Fruit fly (Drosophila melanogaster) whole organism, embryonic: ENCODE measurements around the gene CG32137.

Experiments used
- Ada2b ChIP-seq: fragments of 200-800 bp; sonication (Bioruptor generic); IDR thresholded peaks from 2 replicates; pipeline ENCODE4 v1.3.6; 2022; ENCODE audit warnings: missing biosample characterization, missing genetic modification characterization
- Atf3 ChIP-seq: fragments of 200-800 bp; sonication (Bioruptor generic); optimal IDR thresholded peaks from 3 replicates; lab custom pipeline; 2016; ENCODE audit warnings: missing biosample characterization, missing genetic modification characterization
- BtbVII ChIP-seq: fragments of 200-800 bp; sonication (Bioruptor generic); optimal IDR thresholded peaks from 3 replicates; lab custom pipeline; 2017; ENCODE audit warnings: missing biosample characterization, mild to moderate bottlenecking, missing genetic modification characterization
- CG10267 ChIP-seq: fragments of 200-800 bp; sonication (Bioruptor generic); optimal IDR thresholded peaks from 2 replicates; lab custom pipeline; 2018; ENCODE audit warnings: missing biosample characterization, mild to moderate bottlenecking, missing genetic modification characterization, moderate library complexity
- CG10321 ChIP-seq: fragments of 200-800 bp; sonication (Bioruptor generic); IDR thresholded peaks from 2 replicates; pipeline ENCODE4 v1.3.6; 2022; ENCODE audit warnings: missing biosample characterization, missing genetic modification characterization
- CG10462 ChIP-seq: fragments of 200-800 bp; sonication (Bioruptor generic); optimal IDR thresholded peaks from 2 replicates; lab custom pipeline; 2016; ENCODE audit warnings: missing biosample characterization, missing genetic modification characterization
- CG10543 ChIP-seq: fragments of 200-800 bp; sonication (Bioruptor generic); optimal IDR thresholded peaks from 3 replicates; lab custom pipeline; 2017; ENCODE audit warnings: missing biosample characterization, mild to moderate bottlenecking, missing genetic modification characterization, moderate library complexity
- CG12104 ChIP-seq: fragments of 200-800 bp; sonication (Bioruptor generic); optimal IDR thresholded peaks from 3 replicates; lab custom pipeline; 2016; ENCODE audit warnings: missing biosample characterization, missing genetic modification characterization
- CG12769 ChIP-seq: fragments of 200-800 bp; sonication (Bioruptor generic); optimal IDR thresholded peaks from 2 replicates; lab custom pipeline; 2019; ENCODE audit warnings: missing biosample characterization, mild to moderate bottlenecking, missing genetic modification characterization, moderate library complexity
- CG13296 ChIP-seq: fragments of 200-800 bp; sonication (Bioruptor generic); optimal IDR thresholded peaks from 3 replicates; lab custom pipeline; 2018; ENCODE audit warnings: missing biosample characterization, mild to moderate bottlenecking, missing genetic modification characterization
- CG15696 ChIP-seq: fragments of 200-800 bp; sonication (Bioruptor generic); optimal IDR thresholded peaks from 2 replicates; lab custom pipeline; 2019; ENCODE audit warnings: missing biosample characterization, mild to moderate bottlenecking, missing genetic modification characterization, moderate library complexity
- CG2712 ChIP-seq: fragments of 200-800 bp; optimal IDR thresholded peaks from 3 replicates; lab custom pipeline; 2019; ENCODE audit warnings: missing biosample characterization, mild to moderate bottlenecking, missing genetic modification characterization, moderate library complexity
- CG30403 ChIP-seq: fragments of 200-800 bp; sonication (Bioruptor generic); optimal IDR thresholded peaks from 3 replicates; lab custom pipeline; 2016; ENCODE audit warnings: missing biosample characterization, missing genetic modification characterization
- CG3065 ChIP-seq: fragments of 200-800 bp; sonication (Bioruptor generic); optimal IDR thresholded peaks from 2 replicates; lab custom pipeline; 2016; ENCODE audit warnings: missing biosample characterization, missing genetic modification characterization
- CG32772 ChIP-seq: fragments of 200-800 bp; sonication (Bioruptor generic); IDR thresholded peaks from 2 replicates; pipeline ENCODE4 v1.3.6; 2022; ENCODE audit warnings: missing biosample characterization, missing genetic modification characterization
- CG3281 ChIP-seq: fragments of 200-800 bp; sonication (Bioruptor generic); optimal IDR thresholded peaks from 3 replicates; lab custom pipeline; 2017; ENCODE audit warnings: missing biosample characterization, mild to moderate bottlenecking, missing genetic modification characterization
- CG3407 ChIP-seq: fragments of 200-800 bp; sonication (Bioruptor generic); optimal IDR thresholded peaks from 2 replicates; lab custom pipeline; 2018; ENCODE audit warnings: missing biosample characterization, mild to moderate bottlenecking, missing genetic modification characterization
- CG3995 ChIP-seq: fragments of 200-800 bp; sonication (Bioruptor generic); optimal IDR thresholded peaks from 3 replicates; lab custom pipeline; 2016; ENCODE audit warnings: missing biosample characterization, missing genetic modification characterization
- CG4617 ChIP-seq: fragments of 200-800 bp; sonication (Bioruptor generic); optimal IDR thresholded peaks from 3 replicates; lab custom pipeline; 2016; ENCODE audit warnings: missing biosample characterization, missing genetic modification characterization, borderline replicate concordance
- CG4730 ChIP-seq: fragments of 200-800 bp; sonication (Bioruptor generic); IDR thresholded peaks from 2 replicates; pipeline ENCODE4 v1.3.6; 2022; ENCODE audit warnings: missing biosample characterization, missing genetic modification characterization
- CG5953 ChIP-seq: fragments of 200-800 bp; sonication (Bioruptor generic); IDR thresholded peaks from 2 replicates; pipeline ENCODE4 v1.3.6; 2022; ENCODE audit warnings: missing biosample characterization, missing genetic modification characterization
- CG6254 ChIP-seq: fragments of 200-800 bp; sonication (Bioruptor generic); optimal IDR thresholded peaks from 3 replicates; lab custom pipeline; 2017; ENCODE audit warnings: mild to moderate bottlenecking, missing biosample characterization, missing genetic modification reagents, missing genetic modification characterization
- CG7556 ChIP-seq: fragments of 200-800 bp; sonication (Bioruptor generic); optimal IDR thresholded peaks from 2 replicates; lab custom pipeline; 2017; ENCODE audit warnings: missing biosample characterization, mild to moderate bottlenecking, missing genetic modification characterization
- CG7987 ChIP-seq: fragments of 200-800 bp; sonication (Bioruptor generic); optimal IDR thresholded peaks from 2 replicates; lab custom pipeline; 2018; ENCODE audit warnings: missing biosample characterization, mild to moderate bottlenecking, missing genetic modification characterization, moderate library complexity
- CG8281 ChIP-seq: fragments of 200-800 bp; sonication (Bioruptor generic); optimal IDR thresholded peaks from 2 replicates; lab custom pipeline; 2018; ENCODE audit warnings: missing biosample characterization, mild to moderate bottlenecking, missing genetic modification characterization, moderate library complexity
- CG8924 ChIP-seq: fragments of 200-800 bp; optimal IDR thresholded peaks from 3 replicates; lab custom pipeline; 2019; ENCODE audit warnings: missing biosample characterization, mild to moderate bottlenecking, missing genetic modification characterization, moderate library complexity
- CG9817 ChIP-seq: fragments of 200-800 bp; sonication (Bioruptor generic); optimal IDR thresholded peaks from 2 replicates; lab custom pipeline; 2018; ENCODE audit warnings: missing biosample characterization, mild to moderate bottlenecking, missing genetic modification characterization, moderate library complexity
- Eip74EF ChIP-seq, 2 experiments: fragments of 200-800 bp in 1 of 2; fragments of >200 bp in 1 of 2; sonication (Bioruptor generic) in 1 of 2; optimal IDR thresholded peaks; 2 replicates each; lab custom pipeline; 2017 to 2019; ENCODE audit warnings: missing biosample characterization in 2 of 2, missing genetic modification characterization in 2 of 2, mild to moderate bottlenecking in 1 of 2, moderate library complexity in 1 of 2
- Elba2 ChIP-seq: fragments of 200-800 bp; sonication (Bioruptor generic); optimal IDR thresholded peaks from 3 replicates; lab custom pipeline; 2016; ENCODE audit warnings: missing biosample characterization, missing genetic modification characterization
- Fer3 ChIP-seq: fragments of 200-800 bp; sonication (Bioruptor generic); optimal IDR thresholded peaks from 2 replicates; lab custom pipeline; 2018; ENCODE audit warnings: missing biosample characterization, mild to moderate bottlenecking, missing genetic modification characterization, moderate library complexity
- HLHmδ ChIP-seq: fragments of 200-800 bp; sonication (Bioruptor generic); optimal IDR thresholded peaks from 2 replicates; lab custom pipeline; 2018; ENCODE audit warnings: missing biosample characterization, mild to moderate bottlenecking, missing genetic modification characterization, moderate library complexity
- Oaz ChIP-seq: fragments of 200-800 bp; sonication (Bioruptor generic); IDR thresholded peaks from 2 replicates; pipeline ENCODE4 v1.3.6; 2022; ENCODE audit warnings: missing biosample characterization, missing genetic modification characterization
- Oli ChIP-seq: fragments of 200-800 bp; sonication (Bioruptor generic); optimal IDR thresholded peaks from 2 replicates; lab custom pipeline; 2018; ENCODE audit warnings: missing biosample characterization, mild to moderate bottlenecking, missing genetic modification characterization, moderate library complexity
- Optix ChIP-seq: fragments of 200-800 bp; sonication (Bioruptor generic); IDR thresholded peaks from 3 replicates; pipeline ENCODE4 v1.3.6; 2022; ENCODE audit warnings: missing biosample characterization, missing genetic modification characterization
- Rx ChIP-seq: fragments of 200-800 bp; sonication (Bioruptor generic); IDR thresholded peaks from 2 replicates; pipeline ENCODE4 v1.3.6; 2022; ENCODE audit warnings: missing biosample characterization, missing genetic modification characterization
- Ssrp ChIP-seq: fragments of 200-800 bp; sonication (Bioruptor generic); optimal IDR thresholded peaks from 2 replicates; lab custom pipeline; 2018; ENCODE audit warnings: missing biosample characterization, mild to moderate bottlenecking, missing genetic modification characterization, moderate library complexity
- amos ChIP-seq: fragments of 200-800 bp; sonication (Bioruptor generic); IDR thresholded peaks from 2 replicates; pipeline ENCODE4 v1.3.6; 2022; ENCODE audit warnings: missing biosample characterization, missing genetic modification characterization; ENCODE audit not compliant: partially characterized antibody
- chif ChIP-seq, 2 experiments: fragments of 200-800 bp; sonication (Bioruptor generic); optimal IDR thresholded peaks; 3 replicates each; lab custom pipeline; 2016; ENCODE audit warnings: missing biosample characterization in 2 of 2, missing genetic modification characterization in 2 of 2
- crol ChIP-seq: fragments of 200-800 bp; sonication (Bioruptor generic); IDR thresholded peaks from 2 replicates; pipeline ENCODE4 v1.3.6; 2022; ENCODE audit warnings: missing biosample characterization, missing genetic modification characterization
- da ChIP-seq: fragments of 200-800 bp; sonication (Bioruptor generic); optimal IDR thresholded peaks from 2 replicates; lab custom pipeline; 2016; ENCODE audit warnings: missing biosample characterization, missing genetic modification characterization
- jing ChIP-seq: fragments of 200-800 bp; sonication (Bioruptor generic); optimal IDR thresholded peaks from 2 replicates; lab custom pipeline; 2018; ENCODE audit warnings: missing biosample characterization, mild to moderate bottlenecking, missing genetic modification characterization
- klu ChIP-seq: fragments of 200-800 bp; sonication (Bioruptor generic); IDR thresholded peaks from 2 replicates; pipeline ENCODE4 v1.3.6; 2022; ENCODE audit warnings: missing biosample characterization, missing genetic modification characterization
- shn ChIP-seq: fragments of 200-800 bp; sonication (Bioruptor generic); optimal IDR thresholded peaks from 3 replicates; lab custom pipeline; 2016; ENCODE audit warnings: missing biosample characterization, missing genetic modification characterization
- sim ChIP-seq: fragments of 200-800 bp; sonication (Bioruptor generic); IDR thresholded peaks from 2 replicates; pipeline ENCODE4 v1.3.6; 2022; ENCODE audit warnings: missing biosample characterization, missing genetic modification characterization
- slou ChIP-seq: fragments of 200-800 bp; sonication (Bioruptor generic); optimal IDR thresholded peaks from 3 replicates; lab custom pipeline; 2016; ENCODE audit warnings: missing biosample characterization, missing genetic modification characterization
- tap ChIP-seq: fragments of 200-800 bp; optimal IDR thresholded peaks from 3 replicates; lab custom pipeline; 2019; ENCODE audit warnings: missing biosample characterization, mild to moderate bottlenecking, missing genetic modification characterization, moderate library complexity
- tio ChIP-seq: fragments of 200-800 bp; sonication (Bioruptor generic); optimal IDR thresholded peaks from 2 replicates; lab custom pipeline; 2017; ENCODE audit warnings: missing biosample characterization, missing genetic modification characterization, inconsistent platforms
- toy ChIP-seq: fragments of 200-800 bp; sonication (Bioruptor generic); IDR thresholded peaks from 2 replicates; pipeline ENCODE4 v1.3.6; 2022; ENCODE audit warnings: missing biosample characterization, missing genetic modification characterization
- zen2 ChIP-seq: fragments of 200-800 bp; sonication (Bioruptor generic); IDR thresholded peaks from 3 replicates; pipeline ENCODE4 v1.3.6; 2022; ENCODE audit warnings: missing biosample characterization, missing genetic modification characterization; ENCODE audit not compliant: partially characterized antibody

CG32137 gene

dm6 chr3L:13928769-13929594, 10.1 kb upstream of the CG32137 start, which contains the start of the genes CG8833 and DCTN1-p150 (continued):
- TF ChIP-seq CG7987 (GFP tag; lab: Kevin White, UChicago) (no peak), da (GFP tag; lab: Kevin White, UChicago) (no peak), Ssrp (tag; lab: Kevin White, UChicago) (peak; percentile 31), CG4730 (GFP tag; lab: Robert Waterston, UW) (no peak), CG3995 (peak; percentile 96), CG8281 (tag; lab: Kevin White, UChicago) (no peak), CG3407 (GFP tag; lab: Kevin White, UChicago) (no peak), HLHmδ (GFP tag; lab: Kevin White, UChicago) (no peak), shn (GFP tag; lab: Kevin White, UChicago) (peak; percentile 30), Fer3 (tag; lab: Kevin White, UChicago) (no peak), CG12769 (tag; lab: Kevin White, UChicago) (no peak), CG30403 (peak; percentile 59), CG4617 (GFP tag; lab: Kevin White, UChicago) (peak; percentile 71), CG3281 (GFP tag; lab: Kevin White, UChicago) (peak; percentile 6), chif (GFP tag; optimal IDR thresholded peaks at IDR 0.05; lab: Kevin White, UChicago) (peak in 1 of 2 experiments; percentile 3), Oaz (GFP tag; lab: Robert Waterston, UW) (no peak), sim (GFP tag; lab: Robert Waterston, UW) (no peak), Ada2b (GFP tag; lab: Robert Waterston, UW) (no peak), toy (no peak), CG6254 (GFP tag; lab: Kevin White, UChicago) (no peak), jing (GFP tag; lab: Kevin White, UChicago) (no peak), amos (GFP tag; lab: Robert Waterston, UW) (peak; percentile 65), CG3065 (GFP tag; lab: Kevin White, UChicago) (no peak), CG8924 (tag; lab: Kevin White, UChicago) (peak; percentile 28), BtbVII (GFP tag; lab: Kevin White, UChicago) (no peak), Eip74EF (GFP tag; optimal IDR thresholded peaks at IDR 0.05; lab: Kevin White, UChicago) (no peak), CG10267 (peak; percentile 46), zen2 (no peak), Elba2 (GFP tag; lab: Kevin White, UChicago) (peak; percentile 50), CG32772 (GFP tag; lab: Robert Waterston, UW) (no peak), klu (GFP tag; lab: Robert Waterston, UW) (no peak), CG10462 (peak; percentile 7), Optix (no peak), Rx (GFP tag; lab: Robert Waterston, UW) (no peak), CG12104 (GFP tag; lab: Kevin White, UChicago) (peak; percentile 4), Atf3 (no peak), CG5953 (GFP tag; lab: Robert Waterston, UW) (no peak), CG9817 (tag; lab: Kevin White, UChicago) (peak; percentile 50), CG15696 (peak; percentile 29), tap (no peak), slou (no peak), CG10321 (GFP tag; lab: Robert Waterston, UW) (no peak), CG13296 (GFP tag; lab: Kevin White, UChicago) (no peak), CG2712 (tag; lab: Kevin White, UChicago) (peak; percentile 59), CG7556 (GFP tag; lab: Kevin White, UChicago) (peak; percentile 20), tio (no peak), Oli (tag; lab: Kevin White, UChicago) (no peak), crol (GFP tag; lab: Robert Waterston, UW) (no peak), CG10543 (GFP tag; lab: Kevin White, UChicago) (no peak)
